Fruit fly (Drosophila melanogaster) whole organism, embryonic: Measurements from ENCODE around the gene CG31883.

Experiments
- B-H1 ChIP-seq: fragments of 200-800 bp; sonication (Bioruptor generic); IDR thresholded peaks from 3 replicates; pipeline ENCODE4 v1.3.6; 2022; ENCODE audit warnings: missing biosample characterization, missing genetic modification characterization
- B-H2 ChIP-seq: fragments of 200-800 bp; sonication (Bioruptor generic); optimal IDR thresholded peaks from 2 replicates; lab custom pipeline; 2018; ENCODE audit warnings: missing biosample characterization, mild to moderate bottlenecking, missing genetic modification characterization
- CG10267 ChIP-seq: fragments of 200-800 bp; sonication (Bioruptor generic); optimal IDR thresholded peaks from 2 replicates; lab custom pipeline; 2018; ENCODE audit warnings: missing biosample characterization, mild to moderate bottlenecking, missing genetic modification characterization, moderate library complexity
- CG11398 ChIP-seq: fragments of 200-800 bp; sonication (Bioruptor generic); optimal IDR thresholded peaks from 2 replicates; lab custom pipeline; 2016; ENCODE audit warnings: missing biosample characterization, missing genetic modification characterization
- CG11456 ChIP-seq: fragments of 200-800 bp; sonication (Bioruptor generic); IDR thresholded peaks from 3 replicates; pipeline ENCODE4 v1.3.6; 2022; ENCODE audit warnings: missing biosample characterization, missing genetic modification characterization
- CG12155 ChIP-seq: fragments of 200-800 bp; sonication (Bioruptor generic); optimal IDR thresholded peaks from 3 replicates; lab custom pipeline; 2016; ENCODE audit warnings: missing biosample characterization, missing genetic modification characterization
- CG13123 ChIP-seq: fragments of 200-800 bp; sonication (Bioruptor generic); optimal IDR thresholded peaks from 2 replicates; lab custom pipeline; 2016; ENCODE audit warnings: missing biosample characterization, missing genetic modification characterization
- CG13287 ChIP-seq: fragments of 200-800 bp; sonication (Bioruptor generic); IDR thresholded peaks from 2 replicates; pipeline ENCODE4 v1.3.6; 2022; ENCODE audit warnings: missing biosample characterization, missing genetic modification characterization; ENCODE audit not compliant: partially characterized antibody
- CG13894 ChIP-seq: fragments of 200-800 bp; sonication (Bioruptor generic); optimal IDR thresholded peaks from 3 replicates; lab custom pipeline; 2018; ENCODE audit warnings: missing biosample characterization, mild to moderate bottlenecking, missing genetic modification characterization, moderate library complexity
- CG14667 ChIP-seq: fragments of 200-800 bp; sonication (Bioruptor generic); IDR thresholded peaks from 2 replicates; pipeline ENCODE4 v1.3.6; 2022; ENCODE audit warnings: missing biosample characterization, missing genetic modification characterization
- CG14710 ChIP-seq: fragments of 200-800 bp; sonication (Bioruptor generic); optimal IDR thresholded peaks from 3 replicates; lab custom pipeline; 2019; ENCODE audit warnings: missing biosample characterization, mild to moderate bottlenecking, missing genetic modification characterization, moderate library complexity
- CG14965 ChIP-seq: fragments of 200-800 bp; sonication (Bioruptor generic); optimal IDR thresholded peaks from 2 replicates; lab custom pipeline; 2016; ENCODE audit warnings: missing biosample characterization, missing genetic modification characterization, borderline replicate concordance
- CG17568 ChIP-seq: fragments of 200-800 bp; sonication (Bioruptor generic); optimal IDR thresholded peaks from 2 replicates; lab custom pipeline; 2018; ENCODE audit warnings: missing biosample characterization, mild to moderate bottlenecking, missing genetic modification characterization, moderate library complexity
- CG2678 ChIP-seq: fragments of 200-800 bp; sonication (Bioruptor generic); optimal IDR thresholded peaks from 3 replicates; lab custom pipeline; 2019; ENCODE audit warnings: missing biosample characterization, mild to moderate bottlenecking, missing genetic modification characterization, moderate library complexity
- CG2712 ChIP-seq: fragments of 200-800 bp; optimal IDR thresholded peaks from 3 replicates; lab custom pipeline; 2019; ENCODE audit warnings: missing biosample characterization, mild to moderate bottlenecking, missing genetic modification characterization, moderate library complexity
- CG30431 ChIP-seq: fragments of 200-800 bp; sonication (Bioruptor generic); optimal IDR thresholded peaks from 2 replicates; lab custom pipeline; 2017; ENCODE audit warnings: missing biosample characterization, missing genetic modification characterization
- CG3065 ChIP-seq: fragments of 200-800 bp; sonication (Bioruptor generic); optimal IDR thresholded peaks from 2 replicates; lab custom pipeline; 2016; ENCODE audit warnings: missing biosample characterization, missing genetic modification characterization
- CG32767 ChIP-seq: fragments of 200-800 bp; sonication (Bioruptor generic); IDR thresholded peaks from 2 replicates; pipeline ENCODE4 v1.3.6; 2022; ENCODE audit warnings: missing biosample characterization, missing genetic modification characterization
- CG33213 ChIP-seq: fragments of 200-800 bp; sonication (Bioruptor generic); optimal IDR thresholded peaks from 3 replicates; lab custom pipeline; 2016; ENCODE audit warnings: missing biosample characterization, missing genetic modification characterization
- CG33557 ChIP-seq: fragments of 200-800 bp; sonication (Bioruptor generic); optimal IDR thresholded peaks from 2 replicates; lab custom pipeline; 2019; ENCODE audit warnings: missing biosample characterization, mild to moderate bottlenecking, missing genetic modification characterization, moderate library complexity
- CG6175 ChIP-seq: fragments of 200-800 bp; sonication (Bioruptor generic); IDR thresholded peaks from 3 replicates; pipeline ENCODE4 v1.3.6; 2022; ENCODE audit warnings: missing biosample characterization, missing genetic modification characterization
- CG7786 ChIP-seq: fragments of 200-800 bp; sonication (Bioruptor generic); optimal IDR thresholded peaks from 2 replicates; lab custom pipeline; 2016; ENCODE audit warnings: missing biosample characterization, missing genetic modification characterization
- CoRest ChIP-seq: fragments of 200-800 bp; sonication (Bioruptor generic); optimal IDR thresholded peaks from 3 replicates; lab custom pipeline; 2018; ENCODE audit warnings: missing biosample characterization, mild to moderate bottlenecking, missing genetic modification characterization, moderate library complexity
- D19B ChIP-seq: fragments of 200-800 bp; sonication (Bioruptor generic); optimal IDR thresholded peaks from 2 replicates; lab custom pipeline; 2017; ENCODE audit warnings: missing biosample characterization, mild to moderate bottlenecking, missing genetic modification characterization
- Dp ChIP-seq: fragments of 200-800 bp; sonication (Bioruptor generic); optimal IDR thresholded peaks from 2 replicates; lab custom pipeline; 2018; ENCODE audit warnings: missing biosample characterization, mild to moderate bottlenecking, missing genetic modification characterization, moderate library complexity
- H15 ChIP-seq: fragments of 200-800 bp; sonication (Bioruptor generic); IDR thresholded peaks from 3 replicates; pipeline ENCODE4 v1.3.6; 2022; ENCODE audit warnings: missing biosample characterization, missing genetic modification characterization
- HLH54F ChIP-seq: fragments of 200-800 bp; sonication (Bioruptor generic); optimal IDR thresholded peaks from 3 replicates; lab custom pipeline; 2016; ENCODE audit warnings: missing biosample characterization, missing genetic modification characterization
- NC2α ChIP-seq: fragments of 200-800 bp; sonication (Bioruptor generic); optimal IDR thresholded peaks from 2 replicates; lab custom pipeline; 2016; ENCODE audit warnings: missing biosample characterization, missing genetic modification characterization
- NFAT ChIP-seq: fragments of 200-800 bp; sonication (Bioruptor generic); IDR thresholded peaks from 2 replicates; pipeline ENCODE4 v1.3.6; 2022; ENCODE audit warnings: missing biosample characterization, missing genetic modification characterization
- Oaz ChIP-seq: fragments of 200-800 bp; sonication (Bioruptor generic); IDR thresholded peaks from 2 replicates; pipeline ENCODE4 v1.3.6; 2022; ENCODE audit warnings: missing biosample characterization, missing genetic modification characterization
- Oli ChIP-seq: fragments of 200-800 bp; sonication (Bioruptor generic); optimal IDR thresholded peaks from 2 replicates; lab custom pipeline; 2018; ENCODE audit warnings: missing biosample characterization, mild to moderate bottlenecking, missing genetic modification characterization, moderate library complexity
- Ptx1 ChIP-seq: fragments of 200-800 bp; sonication (Bioruptor generic); IDR thresholded peaks from 2 replicates; pipeline ENCODE4 v1.3.6; 2022; ENCODE audit warnings: missing biosample characterization, missing genetic modification characterization
- amos ChIP-seq: fragments of 200-800 bp; sonication (Bioruptor generic); IDR thresholded peaks from 2 replicates; pipeline ENCODE4 v1.3.6; 2022; ENCODE audit warnings: missing biosample characterization, missing genetic modification characterization; ENCODE audit not compliant: partially characterized antibody
- ase ChIP-seq: fragments of 200-800 bp; sonication (Bioruptor generic); IDR thresholded peaks from 3 replicates; pipeline ENCODE4 v1.3.6; 2022; ENCODE audit warnings: missing biosample characterization, missing genetic modification characterization
- ash1 ChIP-seq: fragments of 200-800 bp; sonication (Bioruptor generic); optimal IDR thresholded peaks from 2 replicates; lab custom pipeline; 2018; ENCODE audit warnings: missing biosample characterization, mild to moderate bottlenecking, missing genetic modification characterization
- btn ChIP-seq: fragments of 200-800 bp; sonication (Bioruptor generic); optimal IDR thresholded peaks from 2 replicates; lab custom pipeline; 2016; ENCODE audit warnings: missing biosample characterization, missing genetic modification characterization
- chinmo ChIP-seq: fragments of 200-800 bp; sonication (Bioruptor generic); IDR thresholded peaks from 4 replicates; pipeline ENCODE4 v1.3.6; 2022; ENCODE audit warnings: missing biosample characterization, missing genetic modification characterization; ENCODE audit not compliant: partially characterized antibody
- crol ChIP-seq: fragments of 200-800 bp; sonication (Bioruptor generic); IDR thresholded peaks from 2 replicates; pipeline ENCODE4 v1.3.6; 2022; ENCODE audit warnings: missing biosample characterization, missing genetic modification characterization
- ewg ChIP-seq: fragments of 200-800 bp; sonication (Bioruptor generic); optimal IDR thresholded peaks from 3 replicates; lab custom pipeline; 2017; ENCODE audit warnings: mild to moderate bottlenecking, missing biosample characterization, missing genetic modification reagents, missing genetic modification characterization
- gcm2 ChIP-seq: fragments of 200-800 bp; sonication (Bioruptor generic); optimal IDR thresholded peaks from 2 replicates; lab custom pipeline; 2016; ENCODE audit warnings: missing biosample characterization, missing genetic modification characterization
- lab ChIP-seq: fragments of 200-800 bp; sonication (Bioruptor generic); optimal IDR thresholded peaks from 3 replicates; lab custom pipeline; 2017; ENCODE audit warnings: missing biosample characterization, missing genetic modification characterization, mild to moderate bottlenecking, moderate library complexity, missing genetic modification reagents
- luna ChIP-seq: fragments of 200-800 bp; sonication (Bioruptor generic); optimal IDR thresholded peaks from 2 replicates; lab custom pipeline; 2016; ENCODE audit warnings: missing biosample characterization, missing genetic modification characterization
- pho ChIP-seq: fragments of 200-800 bp; sonication (Bioruptor generic); optimal IDR thresholded peaks from 2 replicates; lab custom pipeline; 2016; ENCODE audit warnings: missing biosample characterization, missing genetic modification characterization
- psq ChIP-seq: fragments of 200-800 bp; sonication (Bioruptor generic); optimal IDR thresholded peaks from 2 replicates; lab custom pipeline; 2017; ENCODE audit warnings: missing biosample characterization, missing genetic modification characterization
- pum ChIP-seq: fragments of 200-800 bp; sonication (Bioruptor generic); optimal IDR thresholded peaks from 2 replicates; lab custom pipeline; 2016; ENCODE audit warnings: missing biosample characterization, missing genetic modification characterization
- sqz ChIP-seq: fragments of 200-800 bp; sonication (Bioruptor generic); optimal IDR thresholded peaks from 3 replicates; lab custom pipeline; 2018; ENCODE audit warnings: missing biosample characterization, mild to moderate bottlenecking, missing genetic modification characterization
- sr ChIP-seq: fragments of 200-800 bp; sonication (Bioruptor generic); IDR thresholded peaks from 3 replicates; pipeline ENCODE4 v1.3.6; 2022; ENCODE audit warnings: missing biosample characterization, missing genetic modification characterization
- tap ChIP-seq: fragments of 200-800 bp; optimal IDR thresholded peaks from 3 replicates; lab custom pipeline; 2019; ENCODE audit warnings: missing biosample characterization, mild to moderate bottlenecking, missing genetic modification characterization, moderate library complexity
- toy ChIP-seq: fragments of 200-800 bp; sonication (Bioruptor generic); IDR thresholded peaks from 2 replicates; pipeline ENCODE4 v1.3.6; 2022; ENCODE audit warnings: missing biosample characterization, missing genetic modification characterization
- trem ChIP-seq: fragments of 200-800 bp; optimal IDR thresholded peaks from 3 replicates; lab custom pipeline; 2019; ENCODE audit warnings: missing biosample characterization, mild to moderate bottlenecking, missing genetic modification characterization, moderate library complexity
- unc-4 ChIP-seq: fragments of 200-800 bp; sonication (Bioruptor generic); IDR thresholded peaks from 2 replicates; pipeline ENCODE4 v1.3.6; 2022; ENCODE audit warnings: missing biosample characterization, missing genetic modification characterization; ENCODE audit not compliant: partially characterized antibody
- zen ChIP-seq: fragments of 200-800 bp; sonication (Bioruptor generic); optimal IDR thresholded peaks from 3 replicates; lab custom pipeline; 2018; ENCODE audit warnings: missing biosample characterization, mild to moderate bottlenecking, missing genetic modification characterization, moderate library complexity

CG31883 gene

DNA sequence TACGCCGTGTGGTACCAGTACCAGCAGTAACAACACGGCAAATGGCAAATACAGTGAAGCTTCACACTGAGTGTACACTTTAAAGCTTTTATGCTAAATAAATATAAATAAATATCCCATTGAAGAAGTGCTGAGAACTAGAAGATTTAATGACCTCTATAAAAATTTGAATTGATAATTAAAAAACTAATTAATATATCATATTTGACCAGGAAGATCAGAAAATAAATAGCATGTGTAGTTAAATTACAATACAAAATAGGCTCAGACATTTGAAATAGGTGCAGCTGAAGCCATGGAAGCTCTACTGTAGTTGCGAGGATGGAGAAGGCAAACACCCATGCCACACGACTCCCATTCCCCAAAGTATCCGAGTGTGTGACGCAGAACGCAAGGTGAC lies 36.2 kb downstream of the CG31883 start (continued):
- no peak for TF ChIP-seq btn (GFP tag; lab: Kevin White, UChicago)
- no peak for TF ChIP-seq CG30431 (GFP tag; lab: Kevin White, UChicago)
- TF ChIP-seq NC2α (GFP tag; lab: Kevin White, UChicago), result no peak
- no peak for TF ChIP-seq CG11398 (GFP tag; lab: Kevin White, UChicago)
- TF ChIP-seq CG7786 (GFP tag; lab: Kevin White, UChicago), result no peak
- no peak for TF ChIP-seq CG17568 (GFP tag; lab: Kevin White, UChicago)
- no peak for TF ChIP-seq HLH54F (GFP tag; lab: Kevin White, UChicago)
- no peak for TF ChIP-seq CG33557 (GFP tag; lab: Kevin White, UChicago)
- peak; percentile 20 for TF ChIP-seq ewg (GFP tag; lab: Kevin White, UChicago)
- TF ChIP-seq CG13287, result no peak
- no peak for TF ChIP-seq zen
- no peak for TF ChIP-seq sqz (GFP tag; lab: Kevin White, UChicago)
- peak; percentile 63 for TF ChIP-seq CoRest (tag; lab: Kevin White, UChicago)
- peak; percentile 59 for TF ChIP-seq Oli (tag; lab: Kevin White, UChicago)
- TF ChIP-seq CG14710 (tag; lab: Kevin White, UChicago), result no peak
- TF ChIP-seq CG11456 (GFP tag; lab: Robert Waterston, UW), result no peak
- no peak for TF ChIP-seq CG3065 (GFP tag; lab: Kevin White, UChicago)
- TF ChIP-seq chinmo (GFP tag; lab: Robert Waterston, UW), result no peak
- peak; percentile 26 for TF ChIP-seq tap (tag; lab: Kevin White, UChicago)
- TF ChIP-seq gcm2 (GFP tag; lab: Kevin White, UChicago), result no peak
- TF ChIP-seq CG2678 (tag; lab: Kevin White, UChicago), result peak; percentile 76
- no peak for TF ChIP-seq pho (GFP tag; lab: Kevin White, UChicago)
- TF ChIP-seq unc-4 (GFP tag; lab: Robert Waterston, UW), result no peak
- no peak for TF ChIP-seq NFAT (GFP tag; lab: Robert Waterston, UW)
- TF ChIP-seq lab, result peak; percentile 66
- TF ChIP-seq Ptx1, result peak; percentile 57
- TF ChIP-seq CG2712 (tag; lab: Kevin White, UChicago), result peak; percentile 54
- no peak for TF ChIP-seq pum (GFP tag; lab: Kevin White, UChicago)
- TF ChIP-seq CG14965 (GFP tag; lab: Kevin White, UChicago), result no peak
- TF ChIP-seq ash1, result no peak
- no peak for TF ChIP-seq toy (GFP tag; lab: Robert Waterston, UW)
- TF ChIP-seq trem (tag; lab: Kevin White, UChicago), result no peak
- TF ChIP-seq B-H1 (GFP tag; lab: Robert Waterston, UW), result 0 out of 3 replicates have a peak, but pooled peaks have one; percentile 14
- TF ChIP-seq crol (GFP tag; lab: Robert Waterston, UW), result no peak
- no peak for TF ChIP-seq CG6175 (GFP tag; lab: Robert Waterston, UW)
- no peak for TF ChIP-seq ase (GFP tag; lab: Robert Waterston, UW)
- 0 out of 2 replicates have a peak, but pooled peaks have one; percentile 33 for TF ChIP-seq CG32767 (GFP tag; lab: Robert Waterston, UW)
- no peak for TF ChIP-seq B-H2
- TF ChIP-seq CG10267 (tag; lab: Kevin White, UChicago), result peak; percentile 12
- no peak for TF ChIP-seq CG13894 (tag; lab: Kevin White, UChicago)
- TF ChIP-seq H15 (GFP tag; lab: Robert Waterston, UW), result no peak
- TF ChIP-seq amos (GFP tag; lab: Robert Waterston, UW), result no peak
- TF ChIP-seq D19B (GFP tag; lab: Kevin White, UChicago), result no peak
- TF ChIP-seq CG12155 (GFP tag; lab: Kevin White, UChicago), result no peak
- no peak for TF ChIP-seq CG13123 (GFP tag; lab: Kevin White, UChicago)
- TF ChIP-seq Oaz (GFP tag; lab: Robert Waterston, UW), result no peak
- TF ChIP-seq CG33213 (GFP tag; lab: Kevin White, UChicago), result no peak
- TF ChIP-seq psq (GFP tag; lab: Kevin White, UChicago), result no peak
- TF ChIP-seq CG14667 (GFP tag; lab: Robert Waterston, UW), result no peak
- no peak for TF ChIP-seq sr (GFP tag; lab: Robert Waterston, UW)
- no peak for TF ChIP-seq luna (GFP tag; lab: Kevin White, UChicago)
- TF ChIP-seq Dp (GFP tag; lab: Kevin White, UChicago), result no peak
